Fruit fly (Drosophila melanogaster) whole organism, adult: ENCODE data around the gene Cyp6d4.

Source experiments
- cnc ChIP-seq, 2 experiments: fragments of >200 bp; optimal IDR thresholded peaks; 2 replicates each; lab custom pipeline; 2017
- tj ChIP-seq: fragments of 200-800 bp; sonication (Bioruptor generic); optimal IDR thresholded peaks from 3 replicates; lab custom pipeline; 2017; ENCODE audit warnings: missing biosample characterization, mild to moderate bottlenecking, missing genetic modification characterization, moderate library complexity

DNA sequence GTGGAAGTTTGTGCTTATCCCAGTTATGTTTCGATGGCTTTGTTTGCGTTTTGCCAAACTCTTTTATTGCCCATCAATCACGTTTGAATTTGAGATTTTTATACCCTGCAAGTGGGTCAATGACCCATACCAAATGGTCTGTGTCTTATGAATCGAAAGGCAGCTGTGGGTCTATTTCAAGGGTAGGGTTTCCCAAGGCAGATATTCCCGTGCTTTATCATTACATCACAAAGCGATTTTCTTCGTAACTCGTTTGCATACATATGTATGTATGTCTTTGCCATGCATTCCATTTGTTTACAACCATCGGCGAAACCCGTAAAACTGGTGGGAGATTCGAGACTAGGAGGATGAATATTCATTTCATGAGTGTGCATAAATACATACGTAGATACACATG lies 22.7 kb upstream of the Cyp6d4 start:
- TF ChIP-seq tj: no peak
- TF ChIP-seq cnc (optimal IDR thresholded peaks at IDR 0.05; lab: Kevin White, UChicago): no peak
